Worm (Caenorhabditis elegans): ENCODE results near the gene nstp-3.

The nstp-3 gene

ce11 chrV:5798132-5798531, at the start of gene nstp-3:
nstp-3 (minus strand) TSS chrV:5798232.
- no peak for TF ChIP-seq jun-1 (tag; optimal IDR thresholded peaks at IDR 0.05)
- no peak for TF ChIP-seq pqm-1 (tag; optimal IDR thresholded peaks at IDR 0.05)
- TF ChIP-seq lsy-2 (tag; optimal IDR thresholded peaks at IDR 0.05), result no peak
- no peak for TF ChIP-seq Y116A8C.19 (tag; optimal IDR thresholded peaks at IDR 0.05; ENCODE audit: borderline replicate concordance)
- TF ChIP-seq hlh-17 (GFP tag; optimal IDR thresholded peaks at IDR 0.05; ENCODE audit: borderline replicate concordance), result no peak
- TF ChIP-seq ceh-90 (tag; optimal IDR thresholded peaks at IDR 0.05), result no peak
- no peak for TF ChIP-seq ceh-8 (GFP tag; optimal IDR thresholded peaks at IDR 0.05)
- no peak for TF ChIP-seq F16B12.6 (tag; optimal IDR thresholded peaks at IDR 0.05)
- no peak for TF ChIP-seq ztf-4 (tag; optimal IDR thresholded peaks at IDR 0.05)

- TF ChIP-seq efl-1 (optimal IDR thresholded peaks at IDR 0.05), result no peak
- peak in 1 of 2 experiments; percentile 84 for TF ChIP-seq efl-1 (GFP tag; optimal IDR thresholded peaks at IDR 0.05 in 1 of 2)
- TF ChIP-seq nhr-85 (tag), result peak; percentile 61
- TF ChIP-seq hpl-2 (GFP tag; optimal IDR thresholded peaks at IDR 0.05), result no peak
- TF ChIP-seq snu-23 (GFP tag; optimal IDR thresholded peaks at IDR 0.05), result peak; percentile 20
- peak in 1 of 2 experiments; percentile 3 for TF ChIP-seq lin-35 (GFP tag; optimal IDR thresholded peaks at IDR 0.05)
- TF ChIP-seq ces-1 (GFP tag; optimal IDR thresholded peaks at IDR 0.05), result no peak
- TF ChIP-seq blmp-1 (tag; optimal IDR thresholded peaks at IDR 0.05), result peak; percentile 28
- peak; percentile 39 for TF ChIP-seq lin-14 (GFP tag; optimal IDR thresholded peaks at IDR 0.05)
Measured at ce11 chrV:5846729-5847128, 48.7 kb upstream of the nstp-3 start.

- TF ChIP-seq skn-1 (tag; optimal IDR thresholded peaks at IDR 0.05) (peak; percentile 41), elt-3 (tag; optimal IDR thresholded peaks at IDR 0.05) (no peak), ces-1 (GFP tag; optimal IDR thresholded peaks at IDR 0.05) (no peak), nhr-90 (tag; optimal IDR thresholded peaks at IDR 0.05; ENCODE audit: poor library complexity) (peak; percentile 20), mdl-1 (tag; optimal IDR thresholded peaks at IDR 0.05) (peak in 1 of 2 experiments; percentile 85), grh-1 (GFP tag; IDR thresholded peaks at IDR 0.05) (no peak), lin-35 (GFP tag; optimal IDR thresholded peaks at IDR 0.05) (peak; percentile 53 to 59), F16B12.6 (tag; optimal IDR thresholded peaks at IDR 0.05) (peak; percentile 5), sptf-1 (tag; optimal IDR thresholded peaks at IDR 0.05) (no peak), blmp-1 (tag; optimal IDR thresholded peaks at IDR 0.05) (peak; percentile 66), ztf-11 (tag; optimal IDR thresholded peaks at IDR 0.05) (no peak), ets-5 (GFP tag; IDR thresholded peaks at IDR 0.05) (no peak), fkh-4 (tag; optimal IDR thresholded peaks at IDR 0.05; ENCODE audit: borderline replicate concordance) (no peak), C16A3.4 (tag; optimal IDR thresholded peaks at IDR 0.05) (peak; percentile 43), fkh-10 (GFP tag; optimal IDR thresholded peaks at IDR 0.05) (peak; percentile 76), mab-9 (GFP tag; IDR thresholded peaks at IDR 0.05) (no peak), jun-1 (tag; optimal IDR thresholded peaks at IDR 0.05) (peak; percentile 59), nhr-71 (tag; optimal IDR thresholded peaks at IDR 0.05) (peak; percentile 88), isw-1 (GFP tag; IDR thresholded peaks at IDR 0.05) (peak; percentile 5; the same call in 1 of the 2 replicates), C04F5.9 (tag; optimal IDR thresholded peaks at IDR 0.05) (peak; percentile 1), fos-1 (tag; optimal IDR thresholded peaks at IDR 0.05) (peak; percentile 10), nhr-20 (tag; optimal IDR thresholded peaks at IDR 0.05) (peak; percentile 79), nhr-19 (GFP tag; conservative IDR thresholded peaks at IDR 0.05) (peak; percentile 69; the same call in 1 of the 2 replicates), ztf-4 (tag; optimal IDR thresholded peaks at IDR 0.05) (no peak), lin-15B (tag; optimal IDR thresholded peaks at IDR 0.05) (no peak), pax-3 (tag; optimal IDR thresholded peaks at IDR 0.05) (peak; percentile 39), zag-1 (tag; optimal IDR thresholded peaks at IDR 0.05) (no peak), nhr-85 (tag) (peak; percentile 70), efl-1 (optimal IDR thresholded peaks at IDR 0.05) (peak; percentile 24 to 42), efl-1 (GFP tag; optimal IDR thresholded peaks at IDR 0.05 in 1 of 2) (peak; percentile 23 to 93), ceh-63 (GFP tag; optimal IDR thresholded peaks at IDR 0.05) (no peak), dsc-1 (tag; optimal IDR thresholded peaks at IDR 0.05) (peak; percentile 54), nhr-76 (tag; optimal IDR thresholded peaks at IDR 0.05) (no peak), sup-37 (GFP tag; optimal IDR thresholded peaks at IDR 0.05) (no peak), nhr-237 (tag; optimal IDR thresholded peaks at IDR 0.05) (peak; percentile 6), nhr-11 (tag; optimal IDR thresholded peaks at IDR 0.05) (no peak), mef-2 (tag; optimal IDR thresholded peaks at IDR 0.05) (peak; percentile 49), unc-98 (GFP tag; IDR thresholded peaks at IDR 0.05) (no peak), fkh-8 (tag; optimal IDR thresholded peaks at IDR 0.05) (peak; percentile 76)
Measured at ce11 chrV:5845669-5846189, 47.7 kb upstream of the nstp-3 start, which contains the start of gene F26F12.3. F26F12.3 (minus strand) TSS chrV:5845719.

Measured in whole organism, L1 larva.